Worm (Caenorhabditis elegans): ENCODE data around the gene phf-10.

ce11 chrV:295802-296201 lies 15.6 kb downstream of the phf-10 start:
- TF ChIP-seq nhr-237 (tag; optimal IDR thresholded peaks at IDR 0.05) (no peak), nhr-76 (tag; optimal IDR thresholded peaks at IDR 0.05) (no peak), ztf-11 (tag; optimal IDR thresholded peaks at IDR 0.05) (no peak), mep-1 (tag; optimal IDR thresholded peaks at IDR 0.05) (no peak), elt-3 (tag; optimal IDR thresholded peaks at IDR 0.05) (no peak)

Measured in whole organism, mixed stage, embryonic.